Fruit fly (Drosophila melanogaster) whole organism, embryonic: ENCODE results near the gene Hr38.
A peak's percentile ranks its signal among the peaks of the same experiment; 100 is the strongest.

Experiments
- Adf1 ChIP-seq: fragments of 200-800 bp; sonication (Bioruptor generic); IDR thresholded peaks from 2 replicates; pipeline ENCODE4 v1.3.6; 2022; ENCODE audit warnings: missing biosample characterization, missing genetic modification characterization
- CG10979 ChIP-seq: fragments of 200-800 bp; sonication (Bioruptor generic); optimal IDR thresholded peaks from 2 replicates; lab custom pipeline; 2018; ENCODE audit warnings: missing biosample characterization, mild to moderate bottlenecking, missing genetic modification characterization, moderate library complexity
- CG11504 ChIP-seq: fragments of 200-800 bp; sonication (Bioruptor generic); optimal IDR thresholded peaks from 3 replicates; lab custom pipeline; 2019; ENCODE audit warnings: missing biosample characterization, mild to moderate bottlenecking, missing genetic modification characterization, moderate library complexity
- CG11695 ChIP-seq: fragments of 200-800 bp; sonication (Bioruptor generic); IDR thresholded peaks from 3 replicates; pipeline ENCODE4 v1.3.6; 2022; ENCODE audit warnings: missing biosample characterization, missing genetic modification characterization
- CG12219 ChIP-seq: fragments of 200-800 bp; sonication (Bioruptor generic); optimal IDR thresholded peaks from 3 replicates; lab custom pipeline; 2018; ENCODE audit warnings: missing biosample characterization, mild to moderate bottlenecking, missing genetic modification characterization
- CG1233 ChIP-seq: fragments of 200-800 bp; sonication (Bioruptor generic); optimal IDR thresholded peaks from 4 replicates; lab custom pipeline; 2018; ENCODE audit warnings: missing biosample characterization, mild to moderate bottlenecking, missing genetic modification characterization
- CG12942 ChIP-seq: fragments of 200-800 bp; sonication (Bioruptor generic); optimal IDR thresholded peaks from 3 replicates; lab custom pipeline; 2016; ENCODE audit warnings: missing biosample characterization, missing genetic modification characterization
- CG13123 ChIP-seq: fragments of 200-800 bp; sonication (Bioruptor generic); optimal IDR thresholded peaks from 2 replicates; lab custom pipeline; 2016; ENCODE audit warnings: missing biosample characterization, missing genetic modification characterization
- CG13894 ChIP-seq: fragments of 200-800 bp; sonication (Bioruptor generic); optimal IDR thresholded peaks from 3 replicates; lab custom pipeline; 2018; ENCODE audit warnings: missing biosample characterization, mild to moderate bottlenecking, missing genetic modification characterization, moderate library complexity
- CG14014 ChIP-seq: fragments of 200-800 bp; sonication (Bioruptor generic); IDR thresholded peaks from 2 replicates; pipeline ENCODE4 v1.3.6; 2022; ENCODE audit warnings: missing biosample characterization, missing genetic modification characterization
- CG14050 ChIP-seq: fragments of 200-800 bp; sonication (Bioruptor generic); IDR thresholded peaks from 3 replicates; pipeline ENCODE4 v1.3.6; 2022; ENCODE audit warnings: missing biosample characterization, missing genetic modification characterization
- CG1647 ChIP-seq: fragments of 200-800 bp; sonication (Bioruptor generic); optimal IDR thresholded peaks from 3 replicates; lab custom pipeline; 2016; ENCODE audit warnings: missing biosample characterization, missing genetic modification characterization
- CG16779 ChIP-seq: fragments of 200-800 bp; sonication (Bioruptor generic); IDR thresholded peaks from 2 replicates; pipeline ENCODE4 v1.3.6; 2022; ENCODE audit warnings: missing biosample characterization, missing genetic modification characterization
- CG17359 ChIP-seq: fragments of 200-800 bp; sonication (Bioruptor generic); optimal IDR thresholded peaks from 3 replicates; lab custom pipeline; 2018; ENCODE audit warnings: missing biosample characterization, mild to moderate bottlenecking, missing genetic modification characterization, moderate library complexity
- CG17361 ChIP-seq: fragments of 200-800 bp; sonication (Bioruptor generic); IDR thresholded peaks from 3 replicates; pipeline ENCODE4 v1.3.6; 2022; ENCODE audit warnings: missing biosample characterization, missing genetic modification characterization
- CG30020 ChIP-seq: fragments of 200-800 bp; optimal IDR thresholded peaks from 2 replicates; lab custom pipeline; 2019; ENCODE audit warnings: missing biosample characterization, mild to moderate bottlenecking, missing genetic modification characterization, moderate library complexity
- CG31224 ChIP-seq: fragments of 200-800 bp; sonication (Bioruptor generic); IDR thresholded peaks from 2 replicates; pipeline ENCODE4 v1.3.6; 2022; ENCODE audit warnings: missing biosample characterization, missing genetic modification characterization
- CG4360 ChIP-seq: fragments of 200-800 bp; sonication (Bioruptor generic); IDR thresholded peaks from 2 replicates; pipeline ENCODE4 v1.3.6; 2022; ENCODE audit warnings: missing biosample characterization, missing genetic modification characterization
- CG6175 ChIP-seq: fragments of 200-800 bp; sonication (Bioruptor generic); IDR thresholded peaks from 3 replicates; pipeline ENCODE4 v1.3.6; 2022; ENCODE audit warnings: missing biosample characterization, missing genetic modification characterization
- CG6272 ChIP-seq: fragments of 200-800 bp; sonication (Bioruptor generic); IDR thresholded peaks from 2 replicates; pipeline ENCODE4 v1.3.6; 2022; ENCODE audit warnings: missing biosample characterization, missing genetic modification characterization
- CG6654 ChIP-seq: fragments of 200-800 bp; sonication (Bioruptor generic); optimal IDR thresholded peaks from 2 replicates; lab custom pipeline; 2017; ENCODE audit warnings: missing biosample characterization, mild to moderate bottlenecking, missing genetic modification characterization
- CG8359 ChIP-seq: fragments of 200-800 bp; sonication (Bioruptor generic); optimal IDR thresholded peaks from 2 replicates; lab custom pipeline; 2017; ENCODE audit warnings: missing biosample characterization, mild to moderate bottlenecking, missing genetic modification characterization, borderline replicate concordance
- CG8924 ChIP-seq: fragments of 200-800 bp; optimal IDR thresholded peaks from 3 replicates; lab custom pipeline; 2019; ENCODE audit warnings: missing biosample characterization, mild to moderate bottlenecking, missing genetic modification characterization, moderate library complexity
- CG9609 ChIP-seq: fragments of 200-800 bp; sonication (Bioruptor generic); optimal IDR thresholded peaks from 3 replicates; lab custom pipeline; 2016; ENCODE audit warnings: missing biosample characterization, missing genetic modification characterization
- CG9727 ChIP-seq: fragments of 200-800 bp; sonication (Bioruptor generic); optimal IDR thresholded peaks from 3 replicates; lab custom pipeline; 2017; ENCODE audit warnings: missing biosample characterization, mild to moderate bottlenecking, missing genetic modification characterization
- CG9932 ChIP-seq: fragments of 200-800 bp; sonication (Bioruptor generic); IDR thresholded peaks from 2 replicates; pipeline ENCODE4 v1.3.6; 2022; ENCODE audit warnings: missing biosample characterization, missing genetic modification characterization
- Dfd ChIP-seq, 2 experiments: fragments of >200 bp; optimal IDR thresholded peaks; 2 replicates each; lab custom pipeline; 2017; ENCODE audit warnings: missing biosample characterization in 2 of 2, missing genetic modification characterization in 2 of 2
- Dip3 ChIP-seq: fragments of 200-800 bp; sonication (Bioruptor generic); optimal IDR thresholded peaks from 3 replicates; lab custom pipeline; 2016; ENCODE audit warnings: missing biosample characterization, missing genetic modification characterization
- Doc2 ChIP-seq: fragments of 200-800 bp; sonication (Bioruptor generic); IDR thresholded peaks from 2 replicates; pipeline ENCODE4 v1.3.6; 2022; ENCODE audit warnings: missing biosample characterization, missing genetic modification characterization
- Eip74EF ChIP-seq, 2 experiments: fragments of 200-800 bp in 1 of 2; fragments of >200 bp in 1 of 2; sonication (Bioruptor generic) in 1 of 2; optimal IDR thresholded peaks; 2 replicates each; lab custom pipeline; 2017 to 2019; ENCODE audit warnings: missing biosample characterization in 2 of 2, missing genetic modification characterization in 2 of 2, mild to moderate bottlenecking in 1 of 2, moderate library complexity in 1 of 2
- Gug ChIP-seq: fragments of 200-800 bp; sonication (Bioruptor generic); IDR thresholded peaks from 4 replicates; pipeline ENCODE4 v1.3.6; 2022; ENCODE audit warnings: missing biosample characterization, missing genetic modification characterization
- Mad ChIP-seq: fragments of 200-800 bp; sonication (Bioruptor generic); optimal IDR thresholded peaks from 2 replicates; lab custom pipeline; 2016; ENCODE audit warnings: missing biosample characterization, missing genetic modification characterization
- Side ChIP-seq: fragments of 200-800 bp; sonication (Bioruptor generic); optimal IDR thresholded peaks from 2 replicates; lab custom pipeline; 2016; ENCODE audit warnings: missing biosample characterization, missing genetic modification characterization
- Taf1 ChIP-seq: fragments of 200-800 bp; sonication (Bioruptor generic); IDR thresholded peaks from 2 replicates; pipeline ENCODE4 v1.3.6; 2022; ENCODE audit warnings: missing biosample characterization, missing genetic modification characterization
- bowl ChIP-seq: fragments of 200-800 bp; sonication (Bioruptor generic); IDR thresholded peaks from 2 replicates; pipeline ENCODE4 v1.3.6; 2022; ENCODE audit warnings: missing biosample characterization, missing genetic modification characterization
- chinmo ChIP-seq: fragments of 200-800 bp; sonication (Bioruptor generic); IDR thresholded peaks from 4 replicates; pipeline ENCODE4 v1.3.6; 2022; ENCODE audit warnings: missing biosample characterization, missing genetic modification characterization; ENCODE audit not compliant: partially characterized antibody
- crol ChIP-seq: fragments of 200-800 bp; sonication (Bioruptor generic); IDR thresholded peaks from 2 replicates; pipeline ENCODE4 v1.3.6; 2022; ENCODE audit warnings: missing biosample characterization, missing genetic modification characterization
- dimm ChIP-seq: fragments of 200-800 bp; sonication (Bioruptor generic); IDR thresholded peaks from 2 replicates; pipeline ENCODE4 v1.3.6; 2022; ENCODE audit warnings: missing biosample characterization, missing genetic modification characterization
- dmrt99B ChIP-seq: fragments of 200-800 bp; sonication (Bioruptor generic); optimal IDR thresholded peaks from 2 replicates; lab custom pipeline; 2018; ENCODE audit warnings: missing biosample characterization, mild to moderate bottlenecking, missing genetic modification characterization, moderate library complexity
- eve ChIP-seq, 2 experiments: fragments of >200 bp; optimal IDR thresholded peaks; 2 replicates each; lab custom pipeline; 2017; ENCODE audit warnings: missing biosample characterization in 2 of 2, missing genetic modification characterization in 2 of 2
- eyg ChIP-seq: fragments of 200-800 bp; sonication (Bioruptor generic); optimal IDR thresholded peaks from 3 replicates; lab custom pipeline; 2016; ENCODE audit warnings: missing biosample characterization, missing genetic modification characterization
- gsb ChIP-seq: fragments of 200-800 bp; sonication (Bioruptor generic); IDR thresholded peaks from 2 replicates; pipeline ENCODE4 v1.3.6; 2022; ENCODE audit warnings: missing biosample characterization, missing genetic modification characterization
- kah ChIP-seq: fragments of 200-800 bp; sonication (Bioruptor generic); optimal IDR thresholded peaks from 2 replicates; lab custom pipeline; 2018; ENCODE audit warnings: missing biosample characterization, mild to moderate bottlenecking, missing genetic modification characterization
- odd ChIP-seq: fragments of 200-800 bp; sonication (Bioruptor generic); optimal IDR thresholded peaks from 2 replicates; lab custom pipeline; 2017; ENCODE audit warnings: missing biosample characterization, mild to moderate bottlenecking, missing genetic modification characterization
- pnt ChIP-seq: fragments of 200-800 bp; sonication (Bioruptor generic); optimal IDR thresholded peaks from 3 replicates; lab custom pipeline; 2016; ENCODE audit warnings: missing biosample characterization, missing genetic modification characterization
- pzg ChIP-seq: fragments of 200-800 bp; sonication (Bioruptor generic); optimal IDR thresholded peaks from 3 replicates; lab custom pipeline; 2018; ENCODE audit warnings: missing biosample characterization, mild to moderate bottlenecking, missing genetic modification characterization, moderate library complexity
- salm ChIP-seq: fragments of 200-800 bp; sonication (Bioruptor generic); optimal IDR thresholded peaks from 2 replicates; lab custom pipeline; 2018; ENCODE audit warnings: missing biosample characterization, mild to moderate bottlenecking, missing genetic modification characterization
- sd ChIP-seq: fragments of 200-800 bp; sonication (Bioruptor generic); optimal IDR thresholded peaks from 3 replicates; lab custom pipeline; 2018; ENCODE audit warnings: missing biosample characterization, mild to moderate bottlenecking, missing genetic modification characterization, moderate library complexity
- sim ChIP-seq: fragments of 200-800 bp; sonication (Bioruptor generic); IDR thresholded peaks from 2 replicates; pipeline ENCODE4 v1.3.6; 2022; ENCODE audit warnings: missing biosample characterization, missing genetic modification characterization
- trh ChIP-seq: fragments of 200-800 bp; sonication (Bioruptor generic); optimal IDR thresholded peaks from 2 replicates; lab custom pipeline; 2016; ENCODE audit warnings: missing biosample characterization, missing genetic modification characterization
- zf30C ChIP-seq: fragments of 200-800 bp; sonication (Bioruptor generic); optimal IDR thresholded peaks from 3 replicates; lab custom pipeline; 2018; ENCODE audit warnings: missing biosample characterization, mild to moderate bottlenecking, missing genetic modification characterization

Gene Hr38

dm6 chr2L:20758847-20759465 lies 44.6 kb upstream of the Hr38 start (continued):
- TF ChIP-seq dmrt99B (tag; lab: Kevin White, UChicago) (peak; percentile 72), CG8359 (peak; percentile 44), CG11695 (peak; percentile 75), CG13894 (tag; lab: Kevin White, UChicago) (peak; percentile 71), odd (GFP tag; lab: Kevin White, UChicago) (no peak), CG13123 (GFP tag; lab: Kevin White, UChicago) (no peak), Taf1 (peak; percentile 71), CG9609 (GFP tag; lab: Kevin White, UChicago) (peak; percentile 31), CG6272 (GFP tag; lab: Robert Waterston, UW) (no peak; the same call in 1 of the 2 replicates), CG9727 (peak; percentile 66), Mad (GFP tag; lab: Kevin White, UChicago) (peak; percentile 56), Dfd (GFP tag; optimal IDR thresholded peaks at IDR 0.05; lab: Kevin White, UChicago) (no peak), CG16779 (GFP tag; lab: Robert Waterston, UW) (peak; percentile 62), Eip74EF (GFP tag; optimal IDR thresholded peaks at IDR 0.05; lab: Kevin White, UChicago) (no peak), kah (GFP tag; lab: Kevin White, UChicago) (peak; percentile 49), CG14050 (GFP tag; lab: Robert Waterston, UW) (no peak; the same call in 2 of the 3 replicates), CG6175 (GFP tag; lab: Robert Waterston, UW) (peak; percentile 70; the same call in 2 of the 3 replicates), Adf1 (peak; percentile 20; the same call in 1 of the 2 replicates), crol (GFP tag; lab: Robert Waterston, UW) (peak; percentile 88), Doc2 (GFP tag; lab: Robert Waterston, UW) (no peak), CG30020 (tag; lab: Kevin White, UChicago) (no peak), CG12219 (GFP tag; lab: Kevin White, UChicago) (peak; percentile 38), Side (GFP tag; lab: Kevin White, UChicago) (peak; percentile 13), trh (GFP tag; lab: Kevin White, UChicago) (no peak), pzg (GFP tag; lab: Kevin White, UChicago) (no peak), CG8924 (tag; lab: Kevin White, UChicago) (peak; percentile 48), bowl (no peak), CG17359 (tag; lab: Kevin White, UChicago) (peak; percentile 68), pnt (GFP tag; lab: Kevin White, UChicago) (no peak), sim (GFP tag; lab: Robert Waterston, UW) (no peak), CG10979 (tag; lab: Kevin White, UChicago) (peak; percentile 68), CG17361 (GFP tag; lab: Robert Waterston, UW) (peak; percentile 60; the same call in 2 of the 3 replicates), CG4360 (no peak), CG9932 (GFP tag; lab: Robert Waterston, UW) (peak; percentile 85), CG1647 (peak; percentile 14), eve (GFP tag; optimal IDR thresholded peaks at IDR 0.05; lab: Kevin White, UChicago) (no peak), CG1233 (GFP tag; lab: Kevin White, UChicago) (peak; percentile 68), CG14014 (GFP tag; lab: Robert Waterston, UW) (peak; percentile 84), CG31224 (GFP tag; lab: Robert Waterston, UW) (peak; percentile 64; the same call in 1 of the 2 replicates), salm (no peak), CG11504 (tag; lab: Kevin White, UChicago) (peak; percentile 78), dimm (GFP tag; lab: Robert Waterston, UW) (no peak), Dip3 (GFP tag; lab: Kevin White, UChicago) (peak; percentile 57), zf30C (GFP tag; lab: Kevin White, UChicago) (peak; percentile 67), CG6654 (GFP tag; lab: Kevin White, UChicago) (peak; percentile 45), chinmo (GFP tag; lab: Robert Waterston, UW) (no peak), eyg (GFP tag; lab: Kevin White, UChicago) (peak; percentile 34), CG12942 (peak; percentile 6), sd (no peak), gsb (GFP tag; lab: Robert Waterston, UW) (peak; percentile 76), Gug (GFP tag; lab: Robert Waterston, UW) (peak; percentile 58; the same call in 3 of the 4 replicates)
